Worm (Caenorhabditis elegans) whole organism, L3 larva: ENCODE results near the gene F46B6.5.

ENCODE experiments used
- R02D3.7 ChIP-seq: fragments of 150-350 bp; optimal IDR thresholded peaks from 2 replicates; lab custom pipeline; 2014; ENCODE audit warnings: missing biosample characterization, missing genetic modification characterization
- ZK546.5 ChIP-seq: sonication (generic microtip); optimal IDR thresholded peaks from 2 replicates; lab custom pipeline; 2017; ENCODE audit warnings: missing biosample characterization, missing genetic modification characterization
- aly-2 ChIP-seq: fragments of 150-350 bp; optimal IDR thresholded peaks from 2 replicates; lab custom pipeline; 2014; ENCODE audit warnings: missing biosample characterization, missing genetic modification characterization
- ama-1 ChIP-seq: fragments of 150-350 bp; optimal IDR thresholded peaks from 2 replicates; lab custom pipeline; 2018
- ceh-28 ChIP-seq: fragments of 150-350 bp; optimal IDR thresholded peaks from 2 replicates; lab custom pipeline; 2014; ENCODE audit warnings: missing biosample characterization, missing genetic modification reagents, missing genetic modification characterization
- daf-12 ChIP-seq: fragments of 150-350 bp; optimal IDR thresholded peaks from 2 replicates; lab custom pipeline; 2014; ENCODE audit warnings: missing biosample characterization, missing genetic modification reagents, missing genetic modification characterization
- egl-27 ChIP-seq: sonication (generic microtip); optimal IDR thresholded peaks from 4 replicates; lab custom pipeline; 2017; ENCODE audit warnings: missing biosample characterization, missing genetic modification reagents, missing genetic modification characterization
- egl-5 ChIP-seq: fragments of 150-350 bp; optimal IDR thresholded peaks from 2 replicates; lab custom pipeline; 2017; ENCODE audit warnings: missing biosample characterization, missing genetic modification reagents, missing genetic modification characterization, inconsistent platforms
- elt-1 ChIP-seq: fragments of 150-350 bp; optimal IDR thresholded peaks from 2 replicates; lab custom pipeline; 2014; ENCODE audit warnings: missing biosample characterization, missing genetic modification characterization
- elt-3 ChIP-seq, 3 experiments: fragments of 150-350 bp in 1 of 3; sonication (generic microtip) in 2 of 3; optimal IDR thresholded peaks; 2 replicates in 2 of 3; 4 replicates in 1 of 3; lab custom pipeline; 2014 to 2017; ENCODE audit warnings: missing biosample characterization in 3 of 3, missing genetic modification characterization in 3 of 3
- eor-1 ChIP-seq, 2 experiments: fragments of 150-350 bp; optimal IDR thresholded peaks; 2 replicates each; lab custom pipeline; 2014 to 2018; ENCODE audit warnings: missing biosample characterization in 2 of 2, missing genetic modification characterization in 2 of 2
- fkh-10 ChIP-seq: sonication (generic microtip); optimal IDR thresholded peaks from 2 replicates; lab custom pipeline; 2017; ENCODE audit warnings: missing biosample characterization, missing genetic modification reagents, missing genetic modification characterization
- fos-1 ChIP-seq: fragments of 150-350 bp; optimal IDR thresholded peaks from 2 replicates; lab custom pipeline; 2014; ENCODE audit warnings: missing biosample characterization, missing genetic modification characterization
- hmg-11 ChIP-seq: sonication (generic microtip); optimal IDR thresholded peaks from 2 replicates; lab custom pipeline; 2016; ENCODE audit warnings: missing genetic modification characterization, missing compliant biosample characterization
- jun-1 ChIP-seq: fragments of 150-350 bp; optimal IDR thresholded peaks from 2 replicates; lab custom pipeline; 2014; ENCODE audit warnings: missing biosample characterization, missing genetic modification reagents, missing genetic modification characterization
- lin-15B ChIP-seq: fragments of 150-350 bp; optimal IDR thresholded peaks from 2 replicates; lab custom pipeline; 2014; ENCODE audit warnings: missing biosample characterization, missing genetic modification characterization
- lin-39 ChIP-seq: fragments of 150-350 bp; optimal IDR thresholded peaks from 2 replicates; lab custom pipeline; 2018; ENCODE audit warnings: missing biosample characterization, missing genetic modification reagents, missing genetic modification characterization
- mdl-1 ChIP-seq: fragments of 150-350 bp; optimal IDR thresholded peaks from 2 replicates; lab custom pipeline; 2014; ENCODE audit warnings: missing biosample characterization, missing genetic modification characterization
- mml-1 ChIP-seq: fragments of 150-350 bp; sonication (generic microtip); optimal IDR thresholded peaks from 3 replicates; lab custom pipeline; 2014; ENCODE audit warnings: missing biosample characterization, missing genetic modification characterization
- nfya-1 ChIP-seq: sonication (generic microtip); optimal IDR thresholded peaks from 2 replicates; lab custom pipeline; 2017; ENCODE audit warnings: missing genetic modification characterization, mild to moderate bottlenecking, missing compliant biosample characterization, antibody characterized with exemption, moderate library complexity; ENCODE audit not compliant: insufficient read depth
- nhr-11 ChIP-seq: fragments of 150-350 bp; optimal IDR thresholded peaks from 2 replicates; lab custom pipeline; 2014; ENCODE audit warnings: missing biosample characterization, missing genetic modification characterization
- nhr-12 ChIP-seq: fragments of 150-350 bp; optimal IDR thresholded peaks from 2 replicates; lab custom pipeline; 2014; ENCODE audit warnings: missing biosample characterization, missing genetic modification characterization
- nhr-23 ChIP-seq: fragments of 150-350 bp; optimal IDR thresholded peaks from 2 replicates; lab custom pipeline; 2014; ENCODE audit warnings: missing biosample characterization, missing genetic modification reagents, missing genetic modification characterization
- nhr-237 ChIP-seq: fragments of 150-350 bp; optimal IDR thresholded peaks from 2 replicates; lab custom pipeline; 2014; ENCODE audit warnings: missing biosample characterization, missing genetic modification characterization
- nhr-25 ChIP-seq: sonication (generic microtip); optimal IDR thresholded peaks from 2 replicates; lab custom pipeline; 2017; ENCODE audit warnings: missing biosample characterization, missing genetic modification characterization
- nhr-43 ChIP-seq: sonication (generic microtip); optimal IDR thresholded peaks from 2 replicates; lab custom pipeline; 2016; ENCODE audit warnings: mild to moderate bottlenecking, missing genetic modification characterization, missing compliant biosample characterization; ENCODE audit not compliant: poor library complexity, severe bottlenecking
- nhr-67 ChIP-seq: fragments of 150-350 bp; optimal IDR thresholded peaks from 2 replicates; lab custom pipeline; 2014; ENCODE audit warnings: missing biosample characterization, missing genetic modification characterization
- nhr-76 ChIP-seq: fragments of 150-350 bp; sonication (generic microtip); optimal IDR thresholded peaks from 5 replicates; lab custom pipeline; 2014; ENCODE audit warnings: missing biosample characterization, missing genetic modification characterization
- nhr-77 ChIP-seq: fragments of 150-350 bp; optimal IDR thresholded peaks from 2 replicates; lab custom pipeline; 2014; ENCODE audit warnings: missing biosample characterization, missing genetic modification characterization
- pha-4 ChIP-seq: fragments of 150-350 bp; optimal IDR thresholded peaks from 2 replicates; lab custom pipeline; 2014; ENCODE audit warnings: missing biosample characterization, missing genetic modification reagents, missing genetic modification characterization
- pqm-1 ChIP-seq: fragments of 150-350 bp; optimal IDR thresholded peaks from 2 replicates; lab custom pipeline; 2017; ENCODE audit warnings: missing biosample characterization, missing genetic modification characterization, inconsistent platforms
- skn-1 ChIP-seq: fragments of 150-350 bp; optimal IDR thresholded peaks from 2 replicates; lab custom pipeline; 2014; ENCODE audit warnings: missing biosample characterization, missing genetic modification characterization
- snpc-4 ChIP-seq: fragments of 150-350 bp; optimal IDR thresholded peaks from 2 replicates; lab custom pipeline; 2014; ENCODE audit warnings: missing biosample characterization, missing genetic modification characterization
- unc-39 ChIP-seq: sonication (generic microtip); optimal IDR thresholded peaks from 4 replicates; lab custom pipeline; 2017; ENCODE audit warnings: missing biosample characterization, missing genetic modification characterization
- unc-62 ChIP-seq: fragments of 150-350 bp; sonication (generic microtip); optimal IDR thresholded peaks from 4 replicates; lab custom pipeline; 2014; ENCODE audit warnings: missing biosample characterization, missing genetic modification reagents, missing genetic modification characterization
- ztf-4 ChIP-seq: fragments of 150-350 bp; optimal IDR thresholded peaks from 2 replicates; lab custom pipeline; 2014; ENCODE audit warnings: missing biosample characterization, missing genetic modification characterization

F46B6.5 gene

DNA sequence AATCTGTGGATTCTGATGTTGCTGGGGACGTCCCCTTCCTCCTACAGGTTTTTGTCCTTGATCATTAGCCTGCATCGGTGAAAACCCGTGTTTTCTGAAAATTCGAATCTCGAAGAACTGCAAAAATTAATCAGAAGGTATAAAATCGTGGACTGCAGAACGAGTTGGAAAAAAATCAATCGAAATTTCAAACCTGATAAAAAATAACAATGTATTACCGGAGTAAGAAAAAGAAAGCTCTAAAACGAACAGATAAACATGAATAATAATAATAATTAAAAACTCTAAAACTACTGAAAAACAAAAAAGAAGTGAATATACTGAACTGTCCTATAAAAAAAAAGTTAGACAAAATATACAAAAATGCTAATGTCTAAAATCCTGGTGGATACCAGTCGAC is at the start of gene F46B6.5:
F46B6.5 (minus strand) TSS at position 101 of the 400 bp plus-strand sequence.
- TF ChIP-seq lin-15B, result no peak
- no peak for TF ChIP-seq egl-27 (tag; lab: Kevin White, UChicago)
- TF ChIP-seq nhr-77 (tag; lab: Kevin White, UChicago), result no peak
- TF ChIP-seq nhr-67 (tag; lab: Kevin White, UChicago), result no peak
- no peak for TF ChIP-seq fkh-10 (GFP tag; lab: Kevin White, UChicago)
- no peak for TF ChIP-seq mdl-1 (tag; lab: Kevin White, UChicago)
- no peak for TF ChIP-seq nhr-11 (tag; lab: Kevin White, UChicago)
- no peak for TF ChIP-seq nhr-25 (tag; lab: Kevin White, UChicago)
- TF ChIP-seq unc-62 (GFP tag; lab: Kevin White, UChicago), result no peak
- no peak for TF ChIP-seq unc-39
- no peak for TF ChIP-seq lin-39 (tag; lab: Kevin White, UChicago)
- no peak for TF ChIP-seq pqm-1
- TF ChIP-seq aly-2 (tag; lab: Kevin White, UChicago), result no peak
- TF ChIP-seq mml-1 (tag; lab: Kevin White, UChicago), result no peak
- TF ChIP-seq nhr-43 (tag; lab: Kevin White, UChicago), result no peak
- no peak for TF ChIP-seq fos-1 (tag; lab: Kevin White, UChicago)
- TF ChIP-seq ceh-28, result no peak

DNA sequence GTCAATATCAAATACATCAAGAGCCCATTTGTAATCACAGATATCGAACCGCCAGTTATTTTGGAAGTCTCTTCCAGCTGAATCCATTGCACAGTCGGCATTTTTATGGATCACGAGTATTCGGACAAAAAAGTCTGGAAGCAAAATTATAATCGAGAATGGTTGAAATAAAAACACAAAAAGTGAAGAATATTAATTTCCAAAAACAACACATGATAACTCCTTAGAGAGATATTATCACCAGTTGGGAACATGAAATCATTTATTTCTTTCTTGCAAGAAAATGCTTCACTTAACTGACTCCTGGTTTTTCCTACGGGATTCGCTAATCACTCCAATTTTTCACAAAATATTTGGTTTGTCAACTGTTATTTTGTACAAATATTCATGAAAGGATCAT is 41.3 kb upstream of the F46B6.5 start, which contains the start of gene str-2:
str-2 (minus strand) TSS at position 101 of the 400 bp plus-strand sequence.
- no peak for TF ChIP-seq lin-15B
- TF ChIP-seq egl-5 (tag; lab: Kevin White, UChicago), result no peak
- no peak for TF ChIP-seq jun-1
- TF ChIP-seq ama-1 (lab: Kevin White, UChicago), result no peak
- TF ChIP-seq mml-1 (tag; lab: Kevin White, UChicago), result no peak

DNA sequence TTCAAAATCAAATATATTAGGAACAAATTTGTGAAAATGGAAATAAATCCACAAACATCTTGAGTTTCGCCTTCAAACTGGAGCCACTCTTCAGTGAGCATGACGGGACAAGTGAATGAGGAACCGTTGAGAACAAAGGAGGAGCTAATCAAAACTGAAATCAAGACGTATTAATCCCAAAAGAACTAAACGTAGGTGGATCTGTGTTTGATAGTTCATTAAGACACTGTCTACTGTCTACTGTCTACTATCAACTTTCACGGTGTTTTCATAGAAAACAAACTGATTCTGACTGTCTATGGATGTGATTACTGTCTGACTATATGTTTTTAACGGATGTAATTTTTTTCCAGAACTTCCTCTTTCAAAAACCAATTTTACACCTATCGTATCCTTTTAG is 38.9 kb upstream of the F46B6.5 start, which contains the start of gene str-193:
str-193 (minus strand) TSS at position 101 of the 400 bp plus-strand sequence.
- TF ChIP-seq nhr-77 (tag; lab: Kevin White, UChicago) (no peak), nfya-1 (tag; lab: Kevin White, UChicago) (no peak), pha-4 (tag; lab: Kevin White, UChicago) (no peak), hmg-11 (no peak), mdl-1 (tag; lab: Kevin White, UChicago) (no peak), aly-2 (tag; lab: Kevin White, UChicago) (no peak), skn-1 (tag; lab: Kevin White, UChicago) (no peak), R02D3.7 (tag; lab: Kevin White, UChicago) (no peak), mml-1 (tag; lab: Kevin White, UChicago) (no peak), egl-27 (tag; lab: Kevin White, UChicago) (no peak)

DNA sequence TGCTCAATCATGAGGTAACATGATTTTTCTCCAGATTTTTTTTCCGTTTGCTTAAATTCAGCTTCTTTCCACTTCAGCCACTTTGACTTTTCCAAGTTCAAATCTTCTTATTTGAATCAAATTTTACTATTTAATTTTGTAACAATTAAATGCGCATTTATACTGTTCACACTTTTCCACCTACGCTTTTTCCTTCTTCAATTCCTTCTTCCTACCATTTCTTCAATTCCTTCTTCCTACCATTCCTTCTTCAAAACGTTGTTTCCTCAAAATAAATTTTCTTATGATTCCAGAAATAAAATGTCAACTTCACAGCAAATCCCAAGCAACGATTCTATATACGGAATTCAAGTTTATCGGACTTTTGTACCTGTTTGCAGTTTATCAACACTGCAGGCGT is 33.5 kb upstream of the F46B6.5 start, which contains the start of gene sru-31:
sru-31 (plus strand) TSS at position 301 of the 400 bp plus-strand sequence.
- TF ChIP-seq nhr-76 (no peak), nhr-12 (tag; lab: Kevin White, UChicago) (no peak)

DNA sequence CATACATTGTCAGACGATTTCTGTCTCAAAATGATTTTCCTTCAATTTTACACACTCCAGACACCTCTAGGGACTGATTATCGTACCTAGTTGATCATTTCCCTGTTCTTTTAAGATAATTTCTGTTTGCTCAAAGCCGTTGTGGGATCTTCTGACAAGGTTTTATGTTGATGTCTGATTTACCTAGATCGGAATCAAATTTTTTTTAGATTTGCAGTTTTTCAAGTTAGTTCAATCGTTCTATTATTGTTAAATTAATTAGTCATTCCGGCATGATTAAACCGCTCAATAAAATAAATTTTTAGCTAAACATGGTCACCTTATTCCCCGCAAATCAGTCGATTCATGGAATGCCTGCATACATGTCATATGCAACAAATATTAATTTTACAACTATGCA is 30.7 kb upstream of the F46B6.5 start, which contains the start of gene sru-30:
sru-30 (plus strand) TSS at position 301 of the 400 bp plus-strand sequence.
- TF ChIP-seq ztf-4 (tag; lab: Kevin White, UChicago), result no peak
- no peak for TF ChIP-seq nhr-25 (tag; lab: Kevin White, UChicago)
- TF ChIP-seq eor-1 (tag; optimal IDR thresholded peaks at IDR 0.05; lab: Kevin White, UChicago), result no peak
- no peak for TF ChIP-seq elt-3 (tag; optimal IDR thresholded peaks at IDR 0.05; lab: Kevin White, UChicago)

DNA sequence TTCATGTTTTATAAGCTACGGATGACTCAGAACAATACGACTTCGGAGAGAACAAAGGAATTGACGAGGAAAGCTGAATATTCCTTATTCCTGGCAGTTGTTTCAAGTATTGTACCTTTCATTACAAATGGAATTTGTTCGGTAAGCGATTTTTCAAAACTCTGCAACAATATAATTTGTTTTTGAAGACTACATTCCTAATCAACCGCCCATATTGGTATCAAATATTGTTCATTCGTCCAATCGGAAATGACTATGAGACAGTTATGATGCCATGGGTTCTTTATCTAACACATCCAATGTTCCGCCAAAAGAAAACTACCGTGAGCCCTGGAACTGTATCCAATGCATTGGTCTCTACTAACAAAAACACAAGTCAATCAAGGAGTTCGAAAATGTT is 29.3 kb upstream of the F46B6.5 start:
- TF ChIP-seq nhr-237 (tag; lab: Kevin White, UChicago), result no peak

DNA sequence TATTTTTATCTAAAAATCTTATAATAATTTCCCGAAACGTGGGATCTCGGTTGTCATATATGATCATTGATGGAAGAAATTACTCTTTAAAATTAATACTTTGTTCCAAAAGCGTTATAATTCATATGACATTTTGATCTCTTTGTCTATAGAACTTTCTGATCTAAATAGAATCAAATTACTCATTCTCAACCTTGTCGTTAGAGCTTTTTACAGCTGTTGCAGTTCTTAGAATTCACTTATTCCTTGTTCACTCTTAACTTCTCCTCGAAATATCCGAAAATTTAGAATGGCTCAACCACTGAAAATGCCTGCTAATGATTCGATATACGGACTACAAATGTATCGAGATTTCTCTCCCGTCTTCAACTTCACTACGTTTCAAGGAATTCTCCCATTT is 28.3 kb upstream of the F46B6.5 start, which contains the start of gene sru-29:
sru-29 (plus strand) TSS at position 301 of the 400 bp plus-strand sequence.
- TF ChIP-seq snpc-4 (tag; lab: Kevin White, UChicago), result no peak
- no peak for TF ChIP-seq hmg-11
- TF ChIP-seq ZK546.5, result no peak
- TF ChIP-seq daf-12 (tag; lab: Kevin White, UChicago), result no peak
- no peak for TF ChIP-seq nfya-1 (tag; lab: Kevin White, UChicago)
- TF ChIP-seq eor-1 (tag; optimal IDR thresholded peaks at IDR 0.05; lab: Kevin White, UChicago), result no peak
- TF ChIP-seq nhr-76, result no peak
- TF ChIP-seq jun-1, result no peak
- no peak for TF ChIP-seq nhr-67 (tag; lab: Kevin White, UChicago)
- no peak for TF ChIP-seq elt-1 (tag; lab: Kevin White, UChicago)
- TF ChIP-seq nhr-23 (tag; lab: Kevin White, UChicago), result no peak
- TF ChIP-seq unc-39, result no peak
